Fruit fly (Drosophila melanogaster) Kc167 (cell line): ENCODE results near the gene CG6664.

Experiments
- Myc ChIP-seq: fragments of >200 bp; optimal IDR thresholded peaks from 2 replicates; lab custom pipeline; 2017; ENCODE audit warnings: missing external identifiers
- Sin3A ChIP-seq: fragments of >200 bp; optimal IDR thresholded peaks from 2 replicates; lab custom pipeline; 2018; ENCODE audit warnings: missing external identifiers
- h ChIP-seq: fragments of >200 bp; optimal IDR thresholded peaks from 3 replicates; lab custom pipeline; 2018; ENCODE audit warnings: missing external identifiers
- insv ChIP-seq: fragments of >200 bp; optimal IDR thresholded peaks from 3 replicates; lab custom pipeline; 2018; ENCODE audit warnings: missing external identifiers

DNA sequence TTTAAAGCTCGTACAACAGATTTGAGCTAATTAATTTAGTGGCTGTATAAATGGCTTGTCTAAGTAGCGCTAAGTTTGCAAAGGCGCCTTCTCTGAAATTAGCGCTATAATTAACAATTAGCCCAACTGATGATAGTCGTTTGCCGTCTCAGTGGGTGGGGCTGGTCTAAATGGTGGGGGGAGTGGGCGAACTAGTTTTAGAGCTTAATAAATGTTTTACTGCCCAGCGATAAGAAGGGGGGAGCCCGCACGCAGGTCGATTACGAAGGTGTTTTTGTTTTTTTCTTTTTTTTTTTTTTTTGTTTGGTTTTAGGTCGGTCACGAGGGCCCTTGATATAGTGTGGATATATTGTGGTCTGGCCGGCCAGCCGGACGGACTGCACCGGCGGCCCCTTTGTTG lies 14.9 kb downstream of the CG6664 start:
- no peak for TF ChIP-seq insv (lab: Kevin White, UChicago)
- TF ChIP-seq Myc: no peak
- no peak for TF ChIP-seq Sin3A (lab: Kevin White, UChicago)
- TF ChIP-seq h (lab: Kevin White, UChicago): no peak
